Worm (Caenorhabditis elegans) whole organism, young adult: Measurements from ENCODE around the gene C30G7.2.

ENCODE experiments used
- F57A8.1 ChIP-seq: fragments of 200-800 bp; sonication (Bioruptor generic); optimal IDR thresholded peaks from 2 replicates; lab custom pipeline; 2018; ENCODE audit warnings: mild to moderate bottlenecking, missing genetic modification characterization, moderate library complexity, missing compliant biosample characterization
- unc-62 ChIP-seq: fragments of 150-350 bp; optimal IDR thresholded peaks from 2 replicates; lab custom pipeline; 2014; ENCODE audit warnings: missing biosample characterization, missing genetic modification reagents, missing genetic modification characterization

- TF ChIP-seq F57A8.1 (GFP tag; lab: Kevin White, UChicago), result no peak
- TF ChIP-seq unc-62 (GFP tag; lab: Kevin White, UChicago), result no peak
Measured at ce11 chrV:14954633-14955032, 17.9 kb downstream of the C30G7.2 start, which contains the start of gene C30G7.5.
